Fruit fly (Drosophila melanogaster) Kc167 (cell line): ENCODE results near the gene tws.

Experiments used
- Myc ChIP-seq: fragments of >200 bp; optimal IDR thresholded peaks from 2 replicates; lab custom pipeline; 2017; ENCODE audit warnings: missing external identifiers
- Sin3A ChIP-seq: fragments of >200 bp; optimal IDR thresholded peaks from 2 replicates; lab custom pipeline; 2018; ENCODE audit warnings: missing external identifiers
- h ChIP-seq: fragments of >200 bp; optimal IDR thresholded peaks from 3 replicates; lab custom pipeline; 2018; ENCODE audit warnings: missing external identifiers
- insv ChIP-seq: fragments of >200 bp; optimal IDR thresholded peaks from 3 replicates; lab custom pipeline; 2018; ENCODE audit warnings: missing external identifiers
- psq ChIP-seq: fragments of >200 bp; optimal IDR thresholded peaks from 2 replicates; lab custom pipeline; 2017; ENCODE audit warnings: missing external identifiers
- ttk ChIP-seq: sonication (Bioruptor generic); optimal IDR thresholded peaks from 2 replicates; lab custom pipeline; 2017; ENCODE audit warnings: missing external identifiers

tws gene

dm6 chr3R:10111815-10112185, 27.8 kb downstream of the tws start:
- TF ChIP-seq h (no peak), insv (no peak), ttk (lab: Kevin White, UChicago) (no peak), Sin3A (no peak), Myc (lab: Kevin White, UChicago) (no peak), psq (lab: Kevin White, UChicago) (no peak)

- no peak for TF ChIP-seq insv
- TF ChIP-seq ttk (lab: Kevin White, UChicago) = no peak
- TF ChIP-seq Sin3A = no peak
- TF ChIP-seq h = no peak
- no peak for TF ChIP-seq Myc (lab: Kevin White, UChicago)
- TF ChIP-seq psq (lab: Kevin White, UChicago) = no peak
Measured at dm6 chr3R:10111150-10111814, 28.3 kb downstream of the tws start.

- TF ChIP-seq h = no peak
- TF ChIP-seq psq (lab: Kevin White, UChicago) = peak; percentile 68
- TF ChIP-seq Myc (lab: Kevin White, UChicago) = no peak
Measured at dm6 chr3R:10109938-10110337, 29.6 kb downstream of the tws start, which contains the start of gene Fmr1. Gene Fmr1 (minus strand): TSS chr3R:10110121.

dm6 chr3R:10109212-10109880, 30.2 kb downstream of the tws start:
- TF ChIP-seq Myc (lab: Kevin White, UChicago) (no peak), h (no peak), Sin3A (no peak), psq (lab: Kevin White, UChicago) (no peak), insv (peak; percentile 79)

- TF ChIP-seq Sin3A (no peak), insv (no peak), Myc (lab: Kevin White, UChicago) (no peak), ttk (lab: Kevin White, UChicago) (no peak), h (no peak), psq (lab: Kevin White, UChicago) (no peak)
Measured at dm6 chr3R:10108289-10108928, 31.2 kb downstream of the tws start.

- no peak for TF ChIP-seq insv
- TF ChIP-seq Myc (lab: Kevin White, UChicago) = no peak
- no peak for TF ChIP-seq Sin3A
- no peak for TF ChIP-seq ttk (lab: Kevin White, UChicago)
Measured at dm6 chr3R:10106796-10107195, 32.8 kb downstream of the tws start.

- TF ChIP-seq insv = no peak
- TF ChIP-seq psq (lab: Kevin White, UChicago) = no peak
- TF ChIP-seq Myc (lab: Kevin White, UChicago) = no peak
- no peak for TF ChIP-seq Sin3A
- TF ChIP-seq h = no peak
- TF ChIP-seq ttk (lab: Kevin White, UChicago) = no peak
Measured at dm6 chr3R:10100498-10101196, 38.9 kb downstream of the tws start.

dm6 chr3R:10099401-10099848, 40.1 kb downstream of the tws start:
- no peak for TF ChIP-seq Sin3A
- no peak for TF ChIP-seq insv
- no peak for TF ChIP-seq ttk (lab: Kevin White, UChicago)
- no peak for TF ChIP-seq h
- TF ChIP-seq Myc (lab: Kevin White, UChicago) = no peak
- no peak for TF ChIP-seq psq (lab: Kevin White, UChicago)

- TF ChIP-seq h = no peak
- TF ChIP-seq Sin3A = no peak
- TF ChIP-seq ttk (lab: Kevin White, UChicago) = no peak
- no peak for TF ChIP-seq psq (lab: Kevin White, UChicago)
- no peak for TF ChIP-seq insv
- TF ChIP-seq Myc (lab: Kevin White, UChicago) = no peak
Measured at dm6 chr3R:10098296-10098675, 41.3 kb downstream of the tws start.

dm6 chr3R:10097531-10098295, 41.9 kb downstream of the tws start:
- TF ChIP-seq ttk (lab: Kevin White, UChicago) = no peak
- TF ChIP-seq Sin3A = no peak
- no peak for TF ChIP-seq psq (lab: Kevin White, UChicago)
- no peak for TF ChIP-seq Myc (lab: Kevin White, UChicago)
- TF ChIP-seq insv = no peak
- no peak for TF ChIP-seq h

dm6 chr3R:10095765-10096164, 43.8 kb downstream of the tws start:
- no peak for TF ChIP-seq insv
- TF ChIP-seq Sin3A = no peak
- TF ChIP-seq Myc (lab: Kevin White, UChicago) = no peak
- no peak for TF ChIP-seq psq (lab: Kevin White, UChicago)
- TF ChIP-seq h = no peak
- TF ChIP-seq ttk (lab: Kevin White, UChicago) = no peak

- TF ChIP-seq ttk (lab: Kevin White, UChicago) (no peak), Sin3A (no peak), psq (lab: Kevin White, UChicago) (no peak), insv (no peak), h (no peak), Myc (lab: Kevin White, UChicago) (no peak)
Measured at dm6 chr3R:10095052-10095451, 44.5 kb downstream of the tws start.
